Fruit fly (Drosophila melanogaster) whole organism, embryonic: ENCODE data around the gene TwdlV.

Experiments used
- Aef1 ChIP-seq: fragments of 200-800 bp; sonication (Bioruptor generic); IDR thresholded peaks from 3 replicates; pipeline ENCODE4 v1.3.6; 2022; ENCODE audit warnings: missing biosample characterization, missing genetic modification characterization
- CG10267 ChIP-seq: fragments of 200-800 bp; sonication (Bioruptor generic); optimal IDR thresholded peaks from 2 replicates; lab custom pipeline; 2018; ENCODE audit warnings: missing biosample characterization, mild to moderate bottlenecking, missing genetic modification characterization, moderate library complexity
- CG13296 ChIP-seq: fragments of 200-800 bp; sonication (Bioruptor generic); optimal IDR thresholded peaks from 3 replicates; lab custom pipeline; 2018; ENCODE audit warnings: missing biosample characterization, mild to moderate bottlenecking, missing genetic modification characterization
- CG13624 ChIP-seq: fragments of 200-800 bp; sonication (Bioruptor generic); optimal IDR thresholded peaks from 2 replicates; lab custom pipeline; 2016; ENCODE audit warnings: missing biosample characterization, missing genetic modification characterization
- CG13775 ChIP-seq: fragments of 200-800 bp; sonication (Bioruptor generic); optimal IDR thresholded peaks from 3 replicates; lab custom pipeline; 2017; ENCODE audit warnings: missing biosample characterization, mild to moderate bottlenecking, missing genetic modification characterization
- CG1603 ChIP-seq: fragments of 200-800 bp; sonication (Bioruptor generic); optimal IDR thresholded peaks from 2 replicates; lab custom pipeline; 2019; ENCODE audit warnings: missing biosample characterization, mild to moderate bottlenecking, missing genetic modification characterization, moderate library complexity
- CG16813 ChIP-seq: fragments of 200-800 bp; sonication (Bioruptor generic); IDR thresholded peaks from 3 replicates; pipeline ENCODE4 v1.3.6; 2022; ENCODE audit warnings: missing biosample characterization, missing genetic modification characterization; ENCODE audit not compliant: partially characterized antibody
- CG31224 ChIP-seq: fragments of 200-800 bp; sonication (Bioruptor generic); IDR thresholded peaks from 2 replicates; pipeline ENCODE4 v1.3.6; 2022; ENCODE audit warnings: missing biosample characterization, missing genetic modification characterization
- CG3281 ChIP-seq: fragments of 200-800 bp; sonication (Bioruptor generic); optimal IDR thresholded peaks from 3 replicates; lab custom pipeline; 2017; ENCODE audit warnings: missing biosample characterization, mild to moderate bottlenecking, missing genetic modification characterization
- CG4404 ChIP-seq: fragments of 200-800 bp; sonication (Bioruptor generic); IDR thresholded peaks from 2 replicates; pipeline ENCODE4 v1.3.6; 2022; ENCODE audit warnings: missing biosample characterization, missing genetic modification characterization
- CG4617 ChIP-seq: fragments of 200-800 bp; sonication (Bioruptor generic); optimal IDR thresholded peaks from 3 replicates; lab custom pipeline; 2016; ENCODE audit warnings: missing biosample characterization, missing genetic modification characterization, borderline replicate concordance
- CG8089 ChIP-seq: fragments of 200-800 bp; sonication (Bioruptor generic); optimal IDR thresholded peaks from 3 replicates; lab custom pipeline; 2016; ENCODE audit warnings: missing biosample characterization, missing genetic modification characterization
- CG8290 ChIP-seq, 3 experiments: fragments of 200-800 bp; sonication (Bioruptor generic); optimal IDR thresholded peaks; 2 replicates each; lab custom pipeline; 2016 to 2019; ENCODE audit warnings: missing biosample characterization in 3 of 3, missing genetic modification characterization in 3 of 3, mild to moderate bottlenecking in 2 of 3, moderate library complexity in 1 of 3
- CG9817 ChIP-seq: fragments of 200-800 bp; sonication (Bioruptor generic); optimal IDR thresholded peaks from 2 replicates; lab custom pipeline; 2018; ENCODE audit warnings: missing biosample characterization, mild to moderate bottlenecking, missing genetic modification characterization, moderate library complexity
- D ChIP-seq, 2 experiments: fragments of 200-800 bp in 1 of 2; fragments of >200 bp in 1 of 2; sonication (Bioruptor generic) in 1 of 2; optimal IDR thresholded peaks; 2 replicates in 1 of 2; 3 replicates in 1 of 2; lab custom pipeline; 2017; ENCODE audit warnings: mild to moderate bottlenecking in 1 of 2, missing biosample characterization in 1 of 2, missing genetic modification characterization in 1 of 2, missing genetic modification reagents in 1 of 2
- Dll ChIP-seq: fragments of 200-800 bp; sonication (Bioruptor generic); IDR thresholded peaks from 4 replicates; pipeline ENCODE4 v1.3.6; 2022; ENCODE audit warnings: missing biosample characterization, missing genetic modification characterization; ENCODE audit not compliant: partially characterized antibody
- E2f2 ChIP-seq: fragments of 200-800 bp; sonication (Bioruptor generic); IDR thresholded peaks from 2 replicates; pipeline ENCODE4 v1.3.6; 2022; ENCODE audit warnings: missing biosample characterization, missing genetic modification characterization
- HLH4C ChIP-seq: fragments of 200-800 bp; sonication (Bioruptor generic); IDR thresholded peaks from 3 replicates; pipeline ENCODE4 v1.3.6; 2022; ENCODE audit warnings: missing biosample characterization, missing genetic modification characterization; ENCODE audit not compliant: partially characterized antibody
- Hand ChIP-seq: fragments of 200-800 bp; sonication (Bioruptor generic); optimal IDR thresholded peaks from 2 replicates; lab custom pipeline; 2017; ENCODE audit warnings: mild to moderate bottlenecking, missing biosample characterization, missing genetic modification reagents, missing genetic modification characterization
- Lim3 ChIP-seq: fragments of 200-800 bp; sonication (Bioruptor generic); IDR thresholded peaks from 2 replicates; pipeline ENCODE4 v1.3.6; 2022; ENCODE audit warnings: missing biosample characterization, missing genetic modification characterization
- MBD-R2 ChIP-seq: fragments of 200-800 bp; sonication (Bioruptor generic); IDR thresholded peaks from 2 replicates; pipeline ENCODE4 v1.3.6; 2022; ENCODE audit warnings: missing biosample characterization, missing genetic modification characterization
- MESR4 ChIP-seq: fragments of 200-800 bp; sonication (Bioruptor generic); optimal IDR thresholded peaks from 2 replicates; lab custom pipeline; 2018; ENCODE audit warnings: missing biosample characterization, mild to moderate bottlenecking, missing genetic modification characterization, moderate library complexity
- Med ChIP-seq: fragments of 200-800 bp; sonication (Bioruptor generic); peaks from one replicate; lab custom pipeline; 2016; ENCODE audit warnings: missing biosample characterization, missing genetic modification characterization, mild to moderate bottlenecking, inconsistent platforms, moderate library complexity
- Six4 ChIP-seq: fragments of 200-800 bp; sonication (Bioruptor generic); optimal IDR thresholded peaks from 2 replicates; lab custom pipeline; 2016; ENCODE audit warnings: missing biosample characterization, missing genetic modification characterization
- YL-1 ChIP-seq: fragments of 200-800 bp; sonication (Bioruptor generic); optimal IDR thresholded peaks from 3 replicates; lab custom pipeline; 2017; ENCODE audit warnings: missing biosample characterization, mild to moderate bottlenecking, missing genetic modification characterization
- amos ChIP-seq: fragments of 200-800 bp; sonication (Bioruptor generic); IDR thresholded peaks from 2 replicates; pipeline ENCODE4 v1.3.6; 2022; ENCODE audit warnings: missing biosample characterization, missing genetic modification characterization; ENCODE audit not compliant: partially characterized antibody
- croc ChIP-seq: fragments of 200-800 bp; sonication (Bioruptor generic); conservative IDR thresholded peaks from 3 replicates; pipeline ENCODE4 v1.3.6; 2022; ENCODE audit warnings: missing biosample characterization, missing genetic modification characterization
- gem ChIP-seq: fragments of 200-800 bp; sonication (Bioruptor generic); optimal IDR thresholded peaks from 2 replicates; lab custom pipeline; 2019; ENCODE audit warnings: missing biosample characterization, mild to moderate bottlenecking, missing genetic modification characterization, moderate library complexity
- ham ChIP-seq: fragments of 200-800 bp; sonication (Bioruptor generic); IDR thresholded peaks from 2 replicates; pipeline ENCODE4 v1.3.6; 2022; ENCODE audit warnings: missing biosample characterization, missing genetic modification characterization
- hb ChIP-seq: fragments of 200-800 bp; sonication (Bioruptor generic); IDR thresholded peaks from 3 replicates; pipeline ENCODE4 v1.3.6; 2022; ENCODE audit warnings: missing biosample characterization, missing genetic modification characterization; ENCODE audit not compliant: partially characterized antibody
- insv ChIP-seq, 2 experiments: fragments of 200-800 bp; sonication (Bioruptor generic); optimal IDR thresholded peaks; 3 replicates each; lab custom pipeline; 2016 to 2018; ENCODE audit warnings: missing biosample characterization in 2 of 2, missing genetic modification characterization in 2 of 2
- kay ChIP-seq: fragments of 200-800 bp; sonication (Bioruptor generic); optimal IDR thresholded peaks from 2 replicates; lab custom pipeline; 2016; ENCODE audit warnings: missing biosample characterization, missing genetic modification characterization
- kni ChIP-seq: fragments of 200-800 bp; sonication (Bioruptor generic); optimal IDR thresholded peaks from 3 replicates; lab custom pipeline; 2017; ENCODE audit warnings: mild to moderate bottlenecking, missing biosample characterization, missing genetic modification reagents, missing genetic modification characterization
- nmo ChIP-seq: fragments of 200-800 bp; sonication (Bioruptor generic); optimal IDR thresholded peaks from 2 replicates; lab custom pipeline; 2018; ENCODE audit warnings: missing biosample characterization, mild to moderate bottlenecking, missing genetic modification characterization, moderate library complexity
- onecut ChIP-seq: fragments of 200-800 bp; sonication (Bioruptor generic); IDR thresholded peaks from 2 replicates; pipeline ENCODE4 v1.3.6; 2022; ENCODE audit warnings: missing biosample characterization, missing genetic modification characterization
- p53 ChIP-seq: fragments of 200-800 bp; sonication (Bioruptor generic); optimal IDR thresholded peaks from 2 replicates; lab custom pipeline; 2016; ENCODE audit warnings: missing biosample characterization, missing genetic modification characterization
- pzg ChIP-seq: fragments of 200-800 bp; sonication (Bioruptor generic); optimal IDR thresholded peaks from 3 replicates; lab custom pipeline; 2018; ENCODE audit warnings: missing biosample characterization, mild to moderate bottlenecking, missing genetic modification characterization, moderate library complexity
- rib ChIP-seq: fragments of 200-800 bp; sonication (Bioruptor generic); IDR thresholded peaks from 2 replicates; pipeline ENCODE4 v1.3.6; 2022; ENCODE audit warnings: missing biosample characterization, missing genetic modification characterization
- row ChIP-seq: fragments of 200-800 bp; sonication (Bioruptor generic); IDR thresholded peaks from 3 replicates; pipeline ENCODE4 v1.3.6; 2022; ENCODE audit warnings: missing biosample characterization, missing genetic modification characterization
- sens ChIP-seq: fragments of 200-800 bp; sonication (Bioruptor generic); peaks from one replicate; lab custom pipeline; 2016; ENCODE audit warnings: missing biosample characterization, missing genetic modification characterization
- slp2 ChIP-seq: fragments of 200-800 bp; sonication (Bioruptor generic); optimal IDR thresholded peaks from 2 replicates; lab custom pipeline; 2016; ENCODE audit warnings: missing biosample characterization, missing genetic modification characterization
- unc-4 ChIP-seq: fragments of 200-800 bp; sonication (Bioruptor generic); IDR thresholded peaks from 2 replicates; pipeline ENCODE4 v1.3.6; 2022; ENCODE audit warnings: missing biosample characterization, missing genetic modification characterization; ENCODE audit not compliant: partially characterized antibody
- unpg ChIP-seq: fragments of 200-800 bp; sonication (Bioruptor generic); optimal IDR thresholded peaks from 3 replicates; lab custom pipeline; 2018; ENCODE audit warnings: missing biosample characterization, mild to moderate bottlenecking, missing genetic modification characterization, moderate library complexity
- yki ChIP-seq: fragments of >200 bp; optimal IDR thresholded peaks from 3 replicates; lab custom pipeline; 2018

Gene TwdlV

dm6 chr3R:4232139-4233017, 22.1 kb upstream of the TwdlV start, which contains the start of gene CG14641 (continued):
- TF ChIP-seq kay (GFP tag; lab: Kevin White, UChicago) (no peak), rib (no peak), CG8089 (no peak), yki (lab: Kevin White, UChicago) (no peak), CG16813 (GFP tag; lab: Robert Waterston, UW) (peak; percentile 64)

dm6 chr3R:4233018-4233385, 21.5 kb upstream of the TwdlV start, which contains the start of gene abs:
abs (plus strand) TSS chr3R:4233047.
- no peak for TF ChIP-seq CG10267 (tag; lab: Kevin White, UChicago)
- no peak for TF ChIP-seq croc (GFP tag; lab: Robert Waterston, UW)
- TF ChIP-seq slp2 (GFP tag; lab: Kevin White, UChicago) = no peak
- no peak for TF ChIP-seq kni (GFP tag; lab: Kevin White, UChicago)
- no peak for TF ChIP-seq onecut
- no peak for TF ChIP-seq CG9817
- peak; percentile 74 for TF ChIP-seq D (optimal IDR thresholded peaks at IDR 0.05; lab: Kevin White, UChicago)
- no peak for TF ChIP-seq D (GFP tag; optimal IDR thresholded peaks at IDR 0.05; lab: Kevin White, UChicago)
- TF ChIP-seq CG3281 (GFP tag; lab: Kevin White, UChicago) = no peak
- no peak for TF ChIP-seq p53 (GFP tag; lab: Kevin White, UChicago)
- TF ChIP-seq pzg (GFP tag; lab: Kevin White, UChicago) = peak; percentile 28
- 0 out of 3 replicates have a peak, but pooled peaks have one; percentile 14 for TF ChIP-seq HLH4C
- no peak; the same call in 2 of the 3 replicates for TF ChIP-seq row (GFP tag; lab: Robert Waterston, UW)
- TF ChIP-seq gem = no peak
- TF ChIP-seq CG13775 = no peak
- 0 out of 2 replicates have a peak, but pooled peaks have one; percentile 30 for TF ChIP-seq amos (GFP tag; lab: Robert Waterston, UW)
- no peak for TF ChIP-seq insv (GFP tag; optimal IDR thresholded peaks at IDR 0.05; lab: Kevin White, UChicago)
- no peak for TF ChIP-seq Lim3 (GFP tag; lab: Robert Waterston, UW)
- TF ChIP-seq CG1603 (tag; lab: Kevin White, UChicago) = peak; percentile 31
- TF ChIP-seq sens (GFP tag; lab: Kevin White, UChicago) = no peak
- no peak for TF ChIP-seq CG13624 (GFP tag; lab: Kevin White, UChicago)
- 0 out of 2 replicates have a peak, but pooled peaks have one; percentile 33 for TF ChIP-seq MBD-R2 (GFP tag; lab: Robert Waterston, UW)
- TF ChIP-seq Dll (GFP tag; lab: Robert Waterston, UW) = 0 out of 4 replicates have a peak, but pooled peaks have one; percentile 14
- no peak for TF ChIP-seq CG8290 (GFP tag; optimal IDR thresholded peaks at IDR 0.05; lab: Kevin White, UChicago)
- no peak for TF ChIP-seq CG8290 (tag; optimal IDR thresholded peaks at IDR 0.05; lab: Kevin White, UChicago)
- TF ChIP-seq unpg (GFP tag; lab: Kevin White, UChicago) = no peak
- TF ChIP-seq nmo (GFP tag; lab: Kevin White, UChicago) = no peak
- no peak for TF ChIP-seq CG31224
- no peak for TF ChIP-seq Six4 (GFP tag; lab: Kevin White, UChicago)
- no peak for TF ChIP-seq ham (GFP tag; lab: Robert Waterston, UW)
- TF ChIP-seq MESR4 = peak; percentile 60
- TF ChIP-seq unc-4 (GFP tag; lab: Robert Waterston, UW) = no peak
- no peak for TF ChIP-seq CG13296 (GFP tag; lab: Kevin White, UChicago)
- no peak for TF ChIP-seq Aef1 (GFP tag; lab: Robert Waterston, UW)
- 0 out of 3 replicates have a peak, but pooled peaks have one; percentile 12 for TF ChIP-seq hb (GFP tag; lab: Robert Waterston, UW)
- TF ChIP-seq CG4617 = peak; percentile 60
- TF ChIP-seq E2f2 (GFP tag; lab: Robert Waterston, UW) = 0 out of 2 replicates have a peak, but pooled peaks have one; percentile 12
- TF ChIP-seq Hand (GFP tag; lab: Kevin White, UChicago) = no peak
- TF ChIP-seq YL-1 (GFP tag; lab: Kevin White, UChicago) = peak; percentile 28
- peak; percentile 15 for TF ChIP-seq Med (GFP tag; lab: Kevin White, UChicago)
- no peak for TF ChIP-seq CG4404
